Fruit fly (Drosophila melanogaster) whole organism, prepupa: Measurements from ENCODE around the gene disp.

ENCODE experiments used
- Eip93F ChIP-seq: fragments of 200-800 bp; sonication (Bioruptor generic); optimal IDR thresholded peaks from 2 replicates; lab custom pipeline; 2016; ENCODE audit warnings: missing biosample characterization, mild to moderate bottlenecking, missing genetic modification characterization
- Ets96B ChIP-seq: fragments of 200-800 bp; optimal IDR thresholded peaks from 2 replicates; lab custom pipeline; 2019; ENCODE audit warnings: missing biosample characterization, mild to moderate bottlenecking, missing genetic modification characterization, moderate library complexity
- Hr4 ChIP-seq: fragments of 200-800 bp; sonication (Bioruptor generic); optimal IDR thresholded peaks from 3 replicates; lab custom pipeline; 2016; ENCODE audit warnings: missing biosample characterization, missing genetic modification characterization
- vri ChIP-seq: fragments of 200-800 bp; sonication (Bioruptor generic); optimal IDR thresholded peaks from 3 replicates; lab custom pipeline; 2016; ENCODE audit warnings: missing biosample characterization, mild to moderate bottlenecking, missing genetic modification characterization

- no peak for TF ChIP-seq Hr4
- no peak for TF ChIP-seq Eip93F (GFP tag; lab: Kevin White, UChicago)
- no peak for TF ChIP-seq vri (GFP tag; lab: Kevin White, UChicago)
- TF ChIP-seq Ets96B (tag; lab: Kevin White, UChicago), result no peak
These were observed 3.1 kb downstream of the disp start, which contains the start of gene CG34287 for dm6 chr3R:5853032-5853431.
